Worm (Caenorhabditis elegans) whole organism, early embryonic: Measurements from ENCODE around the gene scrm-3.

Experiments used
- F13C5.2 ChIP-seq: sonication (generic microtip); optimal IDR thresholded peaks from 2 replicates; lab custom pipeline; 2017; ENCODE audit warnings: mild to moderate bottlenecking, missing genetic modification characterization, inconsistent platforms, missing compliant biosample characterization
- ama-1 ChIP-seq: fragments of 150-350 bp; optimal IDR thresholded peaks from 2 replicates; lab custom pipeline; 2014
- ceh-13 ChIP-seq: fragments of 200-800 bp; sonication (Bioruptor generic); optimal IDR thresholded peaks from 2 replicates; lab custom pipeline; 2018; ENCODE audit warnings: mild to moderate bottlenecking, missing genetic modification characterization, missing compliant biosample characterization
- ceh-36 ChIP-seq: sonication (generic microtip); optimal IDR thresholded peaks from 2 replicates; lab custom pipeline; 2016; ENCODE audit warnings: missing genetic modification characterization, inconsistent platforms, missing compliant biosample characterization
- ets-7 ChIP-seq: sonication (generic microtip); optimal IDR thresholded peaks from 2 replicates; lab custom pipeline; 2016; ENCODE audit warnings: missing genotype, missing genetic modification characterization, missing compliant biosample characterization
- flt-1 ChIP-seq: fragments of 200-800 bp; sonication (Bioruptor generic); IDR thresholded peaks from 2 replicates; pipeline ENCODE4 v1.3.6; 2022; ENCODE audit warnings: missing genetic modification characterization, missing compliant biosample characterization
- hmbx-1 ChIP-seq: sonication (generic microtip); optimal IDR thresholded peaks from 2 replicates; lab custom pipeline; 2016; ENCODE audit warnings: mild to moderate bottlenecking, missing genetic modification characterization, missing compliant biosample characterization
- scrt-1 ChIP-seq: fragments of 200-800 bp; sonication (Bioruptor generic); IDR thresholded peaks from 2 replicates; pipeline ENCODE4 v1.3.6; 2022; ENCODE audit warnings: missing genetic modification characterization, missing compliant biosample characterization
- tbx-11 ChIP-seq: fragments of 200-800 bp; sonication (Bioruptor generic); IDR thresholded peaks from 2 replicates; pipeline ENCODE4 v1.3.6; 2022; ENCODE audit warnings: missing genetic modification characterization, missing compliant biosample characterization
- tbx-37 ChIP-seq: fragments of 200-800 bp; sonication (Bioruptor generic); conservative IDR thresholded peaks from 2 replicates; pipeline ENCODE4 v1.3.6; 2022; ENCODE audit warnings: missing genetic modification reagents, missing genetic modification characterization, missing compliant biosample characterization
- tra-4 ChIP-seq: sonication (generic microtip); optimal IDR thresholded peaks from 2 replicates; lab custom pipeline; 2017; ENCODE audit warnings: missing genetic modification characterization, missing compliant biosample characterization

DNA sequence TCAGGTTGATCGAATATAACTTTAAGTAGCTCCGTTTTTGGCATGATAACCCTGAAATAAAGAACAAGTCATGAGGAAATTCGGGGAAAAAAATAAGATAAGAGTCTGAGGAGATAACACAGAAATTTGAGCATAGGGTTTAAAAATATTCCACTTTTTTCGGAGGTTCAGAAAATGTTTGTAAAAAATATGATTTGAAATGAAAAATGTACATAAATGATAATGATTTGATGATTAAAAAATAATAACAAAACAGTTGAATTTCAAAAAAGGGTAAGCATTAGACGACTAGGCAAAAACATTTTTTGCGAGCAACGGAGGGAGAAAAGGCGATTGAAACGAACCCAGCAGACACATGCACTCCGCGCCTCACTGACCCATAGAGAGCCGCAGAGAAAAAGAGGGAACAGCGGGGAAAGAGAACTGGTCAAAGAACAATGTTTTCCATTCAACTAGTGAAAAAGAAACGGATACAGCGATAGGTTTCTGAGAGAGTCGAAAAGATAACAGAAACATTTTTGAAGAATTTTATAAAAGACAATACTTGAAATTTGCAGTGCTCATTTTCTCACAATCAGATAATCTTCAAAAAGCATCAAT, 44.8 kb downstream of the scrm-3 start, which contains the start of gene arrd-18:
- no peak for TF ChIP-seq ama-1 (lab: Kevin White, UChicago)
- TF ChIP-seq hmbx-1 (tag; lab: Kevin White, UChicago), result no peak
- no peak for TF ChIP-seq tra-4 (tag; lab: Kevin White, UChicago)
- no peak for TF ChIP-seq ceh-36 (tag; lab: Kevin White, UChicago)
- TF ChIP-seq tbx-11 (GFP tag; lab: Robert Waterston, UW), result no peak
- no peak for TF ChIP-seq scrt-1 (GFP tag; lab: Robert Waterston, UW)
- TF ChIP-seq flt-1 (GFP tag; lab: Robert Waterston, UW), result no peak
- no peak for TF ChIP-seq ceh-13
- no peak for TF ChIP-seq ets-7
- no peak for TF ChIP-seq F13C5.2 (tag; lab: Kevin White, UChicago)
- no peak for TF ChIP-seq tbx-37
